Worm (Caenorhabditis elegans) whole organism, early embryonic: ENCODE data around the gene Y57G11C.38.

Experiments
- B0310.2 ChIP-seq: sonication (generic microtip); optimal IDR thresholded peaks from 2 replicates; lab custom pipeline; 2016; ENCODE audit warnings: mild to moderate bottlenecking, missing genetic modification characterization, missing compliant biosample characterization
- F13C5.2 ChIP-seq: sonication (generic microtip); optimal IDR thresholded peaks from 2 replicates; lab custom pipeline; 2017; ENCODE audit warnings: mild to moderate bottlenecking, missing genetic modification characterization, inconsistent platforms, missing compliant biosample characterization
- ama-1 ChIP-seq: fragments of 150-350 bp; optimal IDR thresholded peaks from 2 replicates; lab custom pipeline; 2014
- flt-1 ChIP-seq: fragments of 200-800 bp; sonication (Bioruptor generic); IDR thresholded peaks from 2 replicates; pipeline ENCODE4 v1.3.6; 2022; ENCODE audit warnings: missing genetic modification characterization, missing compliant biosample characterization
- hmbx-1 ChIP-seq: sonication (generic microtip); optimal IDR thresholded peaks from 2 replicates; lab custom pipeline; 2016; ENCODE audit warnings: mild to moderate bottlenecking, missing genetic modification characterization, missing compliant biosample characterization
- hnd-1 ChIP-seq: sonication (generic microtip); optimal IDR thresholded peaks from 2 replicates; lab custom pipeline; 2016; ENCODE audit warnings: missing genetic modification characterization, missing compliant biosample characterization

ce11 chrIV:14903188-14903587 is 40.9 kb downstream of the Y57G11C.38 start:
- no peak for TF ChIP-seq ama-1
- no peak for TF ChIP-seq hnd-1
- no peak for TF ChIP-seq B0310.2 (tag; lab: Kevin White, UChicago)
- TF ChIP-seq hmbx-1 (tag; lab: Kevin White, UChicago), result no peak
- TF ChIP-seq flt-1 (GFP tag; lab: Robert Waterston, UW), result no peak
- no peak for TF ChIP-seq F13C5.2 (tag; lab: Kevin White, UChicago)
